Worm (Caenorhabditis elegans): ENCODE data around the gene srt-50.
"Not testable (repeated sequence)": the region's sequence is repeated elsewhere in the genome, so short reads cannot be mapped to it uniquely, and the experiment has no call there.

Gene srt-50

DNA sequence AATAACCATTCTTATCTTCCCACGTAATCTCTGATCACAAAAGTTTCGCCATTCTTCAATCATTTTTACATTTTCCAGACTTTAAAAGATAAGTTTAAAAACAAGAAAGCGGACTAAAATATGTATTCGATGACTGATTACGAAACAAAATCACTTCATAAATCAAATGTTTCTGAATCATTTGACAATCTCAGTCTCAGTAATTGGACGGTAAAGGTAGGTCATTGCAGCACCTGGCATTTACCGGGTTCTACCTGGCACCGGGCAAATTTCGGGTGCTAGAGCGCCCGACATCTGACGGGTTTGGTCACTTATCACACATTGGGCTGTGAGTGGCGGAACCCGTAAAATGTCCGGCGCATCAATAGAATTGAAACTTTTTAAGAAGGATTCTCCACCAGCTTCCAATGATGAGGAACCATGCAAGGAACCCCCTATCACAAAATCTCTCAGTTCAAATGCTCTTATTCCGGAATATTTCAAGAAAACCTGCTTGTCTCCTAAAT, 18.4 kb upstream of the srt-50 start, which contains the start of gene Y41E3.19:
Gene Y41E3.19 (plus strand): TSS at position 51 of the 506 bp plus-strand sequence.
- TF ChIP-seq snpc-4 (GFP tag; optimal IDR thresholded peaks at IDR 0.05) = peak; percentile 36
- peak in 3 of 4 experiments; percentile 28 to 92 (median 30) for TF ChIP-seq snpc-4 (tag; optimal IDR thresholded peaks at IDR 0.05)
- TF ChIP-seq ztf-22 (GFP tag; optimal IDR thresholded peaks at IDR 0.05) = no peak
- TF ChIP-seq snpc-3.4 (tag; optimal IDR thresholded peaks at IDR 0.05) = peak; percentile 33
- peak; percentile 47 for TF ChIP-seq snpc-1.1 (tag; optimal IDR thresholded peaks at IDR 0.05; ENCODE audit: insufficient read depth)

ce11 chrIV:15057994-15058393, 16.5 kb upstream of the srt-50 start, which contains the start of gene Y41E3.13:
Gene Y41E3.13 (plus strand): TSS chrIV:15058294.
- no peak for TF ChIP-seq ZK185.1 (tag; optimal IDR thresholded peaks at IDR 0.05; ENCODE audit: poor library complexity, severe bottlenecking)
- no peak for TF ChIP-seq aptf-3 (GFP tag; IDR thresholded peaks at IDR 0.05)
- TF ChIP-seq F39B2.1 (GFP tag; IDR thresholded peaks at IDR 0.05) = no peak
- TF ChIP-seq Y53F4B.3 (GFP tag; IDR thresholded peaks at IDR 0.05) = no peak
- TF ChIP-seq rec-8 (tag; optimal IDR thresholded peaks at IDR 0.05) = no peak
- TF ChIP-seq ekl-4 (GFP tag; IDR thresholded peaks at IDR 0.05) = no peak
- no peak for TF ChIP-seq Y56A3A.18 (GFP tag; IDR thresholded peaks at IDR 0.05)
- TF ChIP-seq dpff-1 (tag; optimal IDR thresholded peaks at IDR 0.05) = no peak
- TF ChIP-seq tbp1 (GFP tag; optimal IDR thresholded peaks at IDR 0.05) = no peak
- TF ChIP-seq rcor-1 (GFP tag; IDR thresholded peaks at IDR 0.05) = no peak
- no peak for TF ChIP-seq C06A6.2 (GFP tag; conservative IDR thresholded peaks at IDR 0.05)
- TF ChIP-seq attf-3 (GFP tag; conservative IDR thresholded peaks at IDR 0.05) = no peak
- TF ChIP-seq lin-26 (GFP tag; IDR thresholded peaks at IDR 0.05) = no peak
- TF ChIP-seq him-1 (tag; optimal IDR thresholded peaks at IDR 0.05) = no peak

ce11 chrIV:15059150-15059549, 15.3 kb upstream of the srt-50 start:
- TF ChIP-seq ceh-91 (GFP tag; IDR thresholded peaks at IDR 0.05) (peak; percentile 79), aptf-3 (GFP tag; IDR thresholded peaks at IDR 0.05) (peak; percentile 99), B0019.2 (GFP tag; conservative IDR thresholded peaks at IDR 0.05) (peak; percentile 91), C17E4.6 (GFP tag; IDR thresholded peaks at IDR 0.05) (peak; percentile 90), rpc-1 (optimal IDR thresholded peaks at IDR 0.05) (peak; percentile 39), F37B4.10 (GFP tag; IDR thresholded peaks at IDR 0.05) (peak; percentile 94; the same call in 1 of the 2 replicates), nfyb-1 (GFP tag; IDR thresholded peaks at IDR 0.05) (peak; percentile 92), mel-28 (tag; optimal IDR thresholded peaks at IDR 0.05; ENCODE audit: borderline replicate concordance) (peak; percentile 83), attf-3 (GFP tag; conservative IDR thresholded peaks at IDR 0.05) (peak; percentile 69), Y67H2A.10 (GFP tag; conservative IDR thresholded peaks at IDR 0.05) (peak; percentile 95), D2030.7 (GFP tag; IDR thresholded peaks at IDR 0.05) (peak; percentile 97), cebp-1 (GFP tag; IDR thresholded peaks at IDR 0.05) (peak; percentile 76), aptf-2 (GFP tag; conservative IDR thresholded peaks at IDR 0.05) (peak; percentile 88), snpc-4 (tag; optimal IDR thresholded peaks at IDR 0.05) (peak in 1 of 4 experiments; percentile 88), gei-17 (GFP tag; optimal IDR thresholded peaks at IDR 0.05) (peak; percentile 61), Y95B8A.8 (GFP tag; IDR thresholded peaks at IDR 0.05) (peak; percentile 98), F39B2.1 (GFP tag; IDR thresholded peaks at IDR 0.05) (peak; percentile 95), lin-26 (GFP tag; IDR thresholded peaks at IDR 0.05) (peak; percentile 96), mcd-1 (GFP tag; IDR thresholded peaks at IDR 0.05) (peak; percentile 62; the same call in 1 of the 2 replicates), lin-54 (GFP tag; optimal IDR thresholded peaks at IDR 0.05) (peak; percentile 53), hsf-1 (GFP tag; IDR thresholded peaks at IDR 0.05) (peak; percentile 100), rcor-1 (GFP tag; IDR thresholded peaks at IDR 0.05) (peak; percentile 98), K11D2.4 (GFP tag; IDR thresholded peaks at IDR 0.05) (peak; percentile 53; the same call in 1 of the 2 replicates), ceh-100 (GFP tag; IDR thresholded peaks at IDR 0.05) (peak; percentile 84), madf-3 (GFP tag; IDR thresholded peaks at IDR 0.05) (peak; percentile 93), egl-44 (GFP tag; IDR thresholded peaks at IDR 0.05) (peak; percentile 97), madf-8 (GFP tag; conservative IDR thresholded peaks at IDR 0.05) (peak; percentile 63), dox-1 (GFP tag; IDR thresholded peaks at IDR 0.05) (peak; percentile 100), ztf-28 (GFP tag; IDR thresholded peaks at IDR 0.05) (peak; percentile 93)
- not testable (repeated sequence) for TF ChIP-seq rpc-1 (tag; optimal IDR thresholded peaks at IDR 0.05); cebp-1 (tag; optimal IDR thresholded peaks at IDR 0.05); snpc-4 (GFP tag; optimal IDR thresholded peaks at IDR 0.05)

Data from whole organism, young adult.